Worm (Caenorhabditis elegans): ENCODE data around the gene F22H10.3.
A peak's percentile ranks its signal among the peaks of the same experiment; 100 is the strongest.

The F22H10.3 gene

ce11 chrX:16660268-16660667 is 17.2 kb downstream of the F22H10.3 start:
- TF ChIP-seq ceh-31 (tag; optimal IDR thresholded peaks at IDR 0.05) (no peak), hlh-6 (tag; optimal IDR thresholded peaks at IDR 0.05) (no peak), unc-42 (tag; optimal IDR thresholded peaks at IDR 0.05) (peak; percentile 7), nhr-11 (tag; optimal IDR thresholded peaks at IDR 0.05) (no peak)

- TF ChIP-seq pha-4 (tag; optimal IDR thresholded peaks at IDR 0.05), result no peak
- TF ChIP-seq che-1 (tag; optimal IDR thresholded peaks at IDR 0.05), result no peak
- no peak for TF ChIP-seq dve-1 (tag; optimal IDR thresholded peaks at IDR 0.05)
- no peak for TF ChIP-seq pag-3 (tag; optimal IDR thresholded peaks at IDR 0.05; ENCODE audit: borderline replicate concordance)
- TF ChIP-seq fkh-6 (tag; optimal IDR thresholded peaks at IDR 0.05), result no peak
- no peak for TF ChIP-seq npax-4 (tag; optimal IDR thresholded peaks at IDR 0.05)
- no peak for TF ChIP-seq unc-42 (tag; optimal IDR thresholded peaks at IDR 0.05)
- no peak for TF ChIP-seq pqm-1 (tag; optimal IDR thresholded peaks at IDR 0.05)
Observed at ce11 chrX:16658309-16658708, 19.2 kb downstream of the F22H10.3 start.

ce11 chrX:16655283-16655682 is 22.2 kb downstream of the F22H10.3 start:
- TF ChIP-seq nfya-1 (tag; optimal IDR thresholded peaks at IDR 0.05) (peak; percentile 6), ceh-34 (tag; optimal IDR thresholded peaks at IDR 0.05) (peak; percentile 24), unc-55 (GFP tag; optimal IDR thresholded peaks at IDR 0.05) (peak; percentile 62), ceh-18 (tag; optimal IDR thresholded peaks at IDR 0.05) (peak; percentile 48), hlh-30 (tag; optimal IDR thresholded peaks at IDR 0.05; ENCODE audit: insufficient read depth) (no peak), rnt-1 (tag; optimal IDR thresholded peaks at IDR 0.05) (peak; percentile 52)

- no peak for TF ChIP-seq K09A11.1 (tag; optimal IDR thresholded peaks at IDR 0.05; ENCODE audit: insufficient read depth)
- TF ChIP-seq K02D7.2 (tag; optimal IDR thresholded peaks at IDR 0.05), result no peak
- no peak for TF ChIP-seq sox-4 (tag; optimal IDR thresholded peaks at IDR 0.05)
- TF ChIP-seq tbx-2 (tag; optimal IDR thresholded peaks at IDR 0.05), result no peak
- no peak for TF ChIP-seq pha-2 (tag; optimal IDR thresholded peaks at IDR 0.05)
- no peak for TF ChIP-seq hlh-13 (GFP tag; optimal IDR thresholded peaks at IDR 0.05)
- TF ChIP-seq nhr-232 (tag; optimal IDR thresholded peaks at IDR 0.05), result no peak
- no peak for TF ChIP-seq ceh-31 (tag; optimal IDR thresholded peaks at IDR 0.05)
- TF ChIP-seq C08G9.2 (tag; optimal IDR thresholded peaks at IDR 0.05), result no peak
- TF ChIP-seq pat-9 (tag; optimal IDR thresholded peaks at IDR 0.05), result no peak
- no peak for TF ChIP-seq nhr-11 (tag; optimal IDR thresholded peaks at IDR 0.05)
- TF ChIP-seq unc-3 (GFP tag; conservative IDR thresholded peaks at IDR 0.05), result no peak
- TF ChIP-seq unc-3 (tag; optimal IDR thresholded peaks at IDR 0.05), result no peak
- TF ChIP-seq che-1 (tag; optimal IDR thresholded peaks at IDR 0.05), result no peak
- TF ChIP-seq C38D4.7 (GFP tag; optimal IDR thresholded peaks at IDR 0.05), result no peak
- TF ChIP-seq sdc-2 (tag; optimal IDR thresholded peaks at IDR 0.05), result no peak
- TF ChIP-seq ceh-48 (tag; optimal IDR thresholded peaks at IDR 0.05), result no peak
- TF ChIP-seq T23F11.4 (GFP tag; optimal IDR thresholded peaks at IDR 0.05), result no peak
- TF ChIP-seq dmd-4 (tag; optimal IDR thresholded peaks at IDR 0.05; ENCODE audit: borderline replicate concordance), result no peak
Observed at ce11 chrX:16650600-16650999, 26.9 kb downstream of the F22H10.3 start.

ce11 chrX:16648773-16649172 is 28.7 kb downstream of the F22H10.3 start:
- TF ChIP-seq unc-42 (tag; optimal IDR thresholded peaks at IDR 0.05) (peak; percentile 70), unc-3 (GFP tag; conservative IDR thresholded peaks at IDR 0.05) (no peak), unc-3 (tag; optimal IDR thresholded peaks at IDR 0.05) (no peak), tbx-7 (tag; optimal IDR thresholded peaks at IDR 0.05) (no peak), C08G9.2 (tag; optimal IDR thresholded peaks at IDR 0.05) (no peak), npax-4 (tag; optimal IDR thresholded peaks at IDR 0.05) (no peak), ama-1 (optimal IDR thresholded peaks at IDR 0.05) (no peak), nhr-11 (tag; optimal IDR thresholded peaks at IDR 0.05) (no peak), hlh-13 (GFP tag; optimal IDR thresholded peaks at IDR 0.05) (no peak)

Data from whole organism, late embryonic.